Fruit fly (Drosophila melanogaster) whole organism, prepupa: ENCODE results near the gene Tbc1d22.
A peak's percentile ranks its signal among the peaks of the same experiment; 100 is the strongest.

Experiments used
- Blimp-1 ChIP-seq: fragments of 200-800 bp; sonication (Bioruptor generic); optimal IDR thresholded peaks from 3 replicates; lab custom pipeline; 2017; ENCODE audit warnings: missing biosample characterization, missing genetic modification characterization, mild to moderate bottlenecking, moderate library complexity, missing genetic modification reagents
- CG10631 ChIP-seq: fragments of 200-800 bp; sonication (Bioruptor generic); optimal IDR thresholded peaks from 2 replicates; lab custom pipeline; 2016; ENCODE audit warnings: missing biosample characterization, missing genetic modification characterization
- CG11294 ChIP-seq: fragments of 200-800 bp; sonication (Bioruptor generic); IDR thresholded peaks from 2 replicates; pipeline ENCODE4 v1.3.6; 2022; ENCODE audit warnings: missing biosample characterization, missing genetic modification characterization
- CG15336 ChIP-seq: fragments of 200-800 bp; sonication (Bioruptor generic); IDR thresholded peaks from 2 replicates; pipeline ENCODE4 v1.3.6; 2022; ENCODE audit warnings: missing biosample characterization, missing genetic modification characterization
- CG1621 ChIP-seq: fragments of 200-800 bp; sonication (Bioruptor generic); optimal IDR thresholded peaks from 3 replicates; lab custom pipeline; 2018; ENCODE audit warnings: missing biosample characterization, mild to moderate bottlenecking, missing genetic modification characterization
- CG16779 ChIP-seq: fragments of 200-800 bp; sonication (Bioruptor generic); optimal IDR thresholded peaks from 3 replicates; lab custom pipeline; 2017; ENCODE audit warnings: missing biosample characterization, mild to moderate bottlenecking, missing genetic modification characterization
- CG34406 ChIP-seq: fragments of 200-800 bp; sonication (Bioruptor generic); optimal IDR thresholded peaks from 3 replicates; lab custom pipeline; 2016; ENCODE audit warnings: missing biosample characterization, missing genetic modification characterization
- CG3919 ChIP-seq: fragments of 200-800 bp; sonication (Bioruptor generic); optimal IDR thresholded peaks from 3 replicates; lab custom pipeline; 2016; ENCODE audit warnings: missing biosample characterization, missing genetic modification characterization
- CG6276 ChIP-seq: fragments of 200-800 bp; sonication (Bioruptor generic); optimal IDR thresholded peaks from 2 replicates; lab custom pipeline; 2017; ENCODE audit warnings: missing biosample characterization, mild to moderate bottlenecking, missing genetic modification characterization
- CG6854 ChIP-seq: fragments of 200-800 bp; sonication (Bioruptor generic); optimal IDR thresholded peaks from 2 replicates; lab custom pipeline; 2017; ENCODE audit warnings: missing biosample characterization, mild to moderate bottlenecking, missing genetic modification characterization
- CG7368 ChIP-seq: fragments of 200-800 bp; sonication (Bioruptor generic); optimal IDR thresholded peaks from 3 replicates; lab custom pipeline; 2016; ENCODE audit warnings: missing biosample characterization, missing genetic modification characterization
- CG8119 ChIP-seq: fragments of 200-800 bp; sonication (Bioruptor generic); IDR thresholded peaks from 3 replicates; pipeline ENCODE4 v1.3.6; 2022; ENCODE audit warnings: missing biosample characterization, missing genetic modification characterization
- CG8319 ChIP-seq: fragments of 200-800 bp; sonication (Bioruptor generic); optimal IDR thresholded peaks from 3 replicates; lab custom pipeline; 2016; ENCODE audit warnings: missing biosample characterization, missing genetic modification characterization
- CG8632 ChIP-seq: fragments of 200-800 bp; sonication (Bioruptor generic); optimal IDR thresholded peaks from 3 replicates; lab custom pipeline; 2016; ENCODE audit warnings: missing biosample characterization, missing genetic modification characterization
- CG9139 ChIP-seq: fragments of 200-800 bp; sonication (Bioruptor generic); optimal IDR thresholded peaks from 3 replicates; lab custom pipeline; 2017; ENCODE audit warnings: missing biosample characterization, mild to moderate bottlenecking, missing genetic modification characterization
- Eip75B ChIP-seq: fragments of 200-800 bp; sonication (Bioruptor generic); optimal IDR thresholded peaks from 3 replicates; lab custom pipeline; 2016; ENCODE audit warnings: missing biosample characterization, missing genetic modification characterization
- Eip78C ChIP-seq: fragments of 200-800 bp; sonication (Bioruptor generic); peaks from one replicate; lab custom pipeline; 2016; ENCODE audit warnings: missing biosample characterization, missing genetic modification characterization
- Eip93F ChIP-seq: fragments of 200-800 bp; sonication (Bioruptor generic); optimal IDR thresholded peaks from 2 replicates; lab custom pipeline; 2016; ENCODE audit warnings: missing biosample characterization, mild to moderate bottlenecking, missing genetic modification characterization
- Hr39 ChIP-seq: fragments of 200-800 bp; sonication (Bioruptor generic); optimal IDR thresholded peaks from 2 replicates; lab custom pipeline; 2016; ENCODE audit warnings: missing biosample characterization, missing genetic modification characterization
- Hr4 ChIP-seq: fragments of 200-800 bp; sonication (Bioruptor generic); optimal IDR thresholded peaks from 3 replicates; lab custom pipeline; 2016; ENCODE audit warnings: missing biosample characterization, missing genetic modification characterization
- Lpt ChIP-seq: fragments of 200-800 bp; sonication (Bioruptor generic); optimal IDR thresholded peaks from 3 replicates; lab custom pipeline; 2016; ENCODE audit warnings: missing biosample characterization, missing genetic modification characterization
- Met ChIP-seq: fragments of 200-800 bp; sonication (Bioruptor generic); optimal IDR thresholded peaks from 3 replicates; lab custom pipeline; 2016; ENCODE audit warnings: missing biosample characterization, missing genetic modification characterization
- Sox15 ChIP-seq: fragments of 200-800 bp; sonication (Bioruptor generic); optimal IDR thresholded peaks from 3 replicates; lab custom pipeline; 2016; ENCODE audit warnings: missing biosample characterization, missing genetic modification characterization
- cyc ChIP-seq: fragments of 200-800 bp; sonication (Bioruptor generic); optimal IDR thresholded peaks from 3 replicates; lab custom pipeline; 2016; ENCODE audit warnings: missing biosample characterization, missing genetic modification characterization
- dac ChIP-seq: fragments of 200-800 bp; sonication (Bioruptor generic); optimal IDR thresholded peaks from 2 replicates; lab custom pipeline; 2017; ENCODE audit warnings: missing biosample characterization, mild to moderate bottlenecking, missing genetic modification characterization
- dsx ChIP-seq: fragments of 200-800 bp; optimal IDR thresholded peaks from 3 replicates; lab custom pipeline; 2019; ENCODE audit warnings: missing biosample characterization, mild to moderate bottlenecking, missing genetic modification characterization, moderate library complexity; ENCODE audit not compliant: poor library complexity, severe bottlenecking
- eg ChIP-seq: fragments of 200-800 bp; sonication (Bioruptor generic); IDR thresholded peaks from 3 replicates; pipeline ENCODE4 v1.3.6; 2022; ENCODE audit warnings: missing biosample characterization, missing genetic modification characterization
- esn ChIP-seq: fragments of 200-800 bp; sonication (Bioruptor generic); optimal IDR thresholded peaks from 2 replicates; lab custom pipeline; 2016; ENCODE audit warnings: missing biosample characterization, mild to moderate bottlenecking, missing genetic modification characterization, moderate library complexity
- fd85E ChIP-seq: fragments of 200-800 bp; sonication (Bioruptor generic); optimal IDR thresholded peaks from 3 replicates; lab custom pipeline; 2016; ENCODE audit warnings: missing biosample characterization, missing genetic modification characterization
- fkh ChIP-seq: fragments of 200-800 bp; sonication (Bioruptor generic); optimal IDR thresholded peaks from 3 replicates; lab custom pipeline; 2017; ENCODE audit warnings: missing biosample characterization, mild to moderate bottlenecking, missing genetic modification characterization, moderate library complexity
- lz ChIP-seq: fragments of 200-800 bp; sonication (Bioruptor generic); optimal IDR thresholded peaks from 3 replicates; lab custom pipeline; 2016; ENCODE audit warnings: missing biosample characterization, missing genetic modification characterization
- net ChIP-seq: fragments of 200-800 bp; sonication (Bioruptor generic); optimal IDR thresholded peaks from 3 replicates; lab custom pipeline; 2016; ENCODE audit warnings: missing biosample characterization, missing genetic modification characterization
- pdm3 ChIP-seq: fragments of 200-800 bp; sonication (Bioruptor generic); optimal IDR thresholded peaks from 3 replicates; lab custom pipeline; 2016; ENCODE audit warnings: missing biosample characterization, missing genetic modification characterization
- vri ChIP-seq: fragments of 200-800 bp; sonication (Bioruptor generic); optimal IDR thresholded peaks from 3 replicates; lab custom pipeline; 2016; ENCODE audit warnings: missing biosample characterization, mild to moderate bottlenecking, missing genetic modification characterization

Tbc1d22 gene

dm6 chr3R:21065010-21065695 lies 36.8 kb upstream of the Tbc1d22 start, which contains the start of gene AnxB9 (continued):
- TF ChIP-seq CG34406 (GFP tag; lab: Kevin White, UChicago) (no peak), CG15336 (GFP tag; lab: Robert Waterston, UW) (peak; percentile 49; the same call in 1 of the 2 replicates), cyc (GFP tag; lab: Kevin White, UChicago) (no peak), CG7368 (GFP tag; lab: Kevin White, UChicago) (peak; percentile 6), dsx (GFP tag; lab: Kevin White, UChicago) (peak; percentile 58), eg (GFP tag; lab: Robert Waterston, UW) (peak; percentile 57; the same call in 2 of the 3 replicates), lz (GFP tag; lab: Kevin White, UChicago) (peak; percentile 0), Hr4 (GFP tag; lab: Kevin White, UChicago) (no peak), Sox15 (GFP tag; lab: Kevin White, UChicago) (no peak), Eip93F (no peak), CG6854 (GFP tag; lab: Kevin White, UChicago) (peak; percentile 80), pdm3 (GFP tag; lab: Kevin White, UChicago) (no peak), CG3919 (GFP tag; lab: Kevin White, UChicago) (peak; percentile 42), CG11294 (GFP tag; lab: Robert Waterston, UW) (no peak; the same call in 1 of the 2 replicates), fd85E (no peak), Lpt (no peak), fkh (GFP tag; lab: Kevin White, UChicago) (peak; percentile 83), net (GFP tag; lab: Kevin White, UChicago) (no peak), CG16779 (peak; percentile 65), Eip75B (GFP tag; lab: Kevin White, UChicago) (peak; percentile 22), CG8119 (GFP tag; lab: Robert Waterston, UW) (peak; percentile 29; the same call in 1 of the 3 replicates), dac (no peak)

- TF ChIP-seq Eip93F (no peak), Hr39 (GFP tag; lab: Kevin White, UChicago) (no peak), CG8319 (GFP tag; lab: Kevin White, UChicago) (peak; percentile 50), Met (no peak), CG8632 (GFP tag; lab: Kevin White, UChicago) (no peak), cyc (GFP tag; lab: Kevin White, UChicago) (no peak), fd85E (no peak), Hr4 (GFP tag; lab: Kevin White, UChicago) (peak; percentile 14), Eip75B (GFP tag; lab: Kevin White, UChicago) (no peak), CG6276 (GFP tag; lab: Kevin White, UChicago) (peak; percentile 2), Eip78C (GFP tag; lab: Kevin White, UChicago) (peak; percentile 39), CG6854 (GFP tag; lab: Kevin White, UChicago) (no peak), eg (GFP tag; lab: Robert Waterston, UW) (peak; percentile 55; the same call in 1 of the 3 replicates), CG11294 (GFP tag; lab: Robert Waterston, UW) (no peak)
Observed at dm6 chr3R:21065696-21066080, 36.3 kb upstream of the Tbc1d22 start.

dm6 chr3R:21066469-21067284 lies 35.3 kb upstream of the Tbc1d22 start:
- peak; percentile 16; the same call in 1 of the 3 replicates for TF ChIP-seq eg (GFP tag; lab: Robert Waterston, UW)
- TF ChIP-seq fkh (GFP tag; lab: Kevin White, UChicago) = peak; percentile 71
- no peak for TF ChIP-seq esn (GFP tag; lab: Kevin White, UChicago)
- TF ChIP-seq Blimp-1 = peak; percentile 12
- 0 out of 2 replicates have a peak, but pooled peaks have one; percentile 32 for TF ChIP-seq CG15336 (GFP tag; lab: Robert Waterston, UW)
- peak; percentile 46 for TF ChIP-seq Eip78C (GFP tag; lab: Kevin White, UChicago)

- TF ChIP-seq CG1621 (tag; lab: Kevin White, UChicago) (no peak), vri (GFP tag; lab: Kevin White, UChicago) (peak; percentile 65), CG9139 (no peak), CG10631 (GFP tag; lab: Kevin White, UChicago) (no peak)
Observed at dm6 chr3R:21067543-21067942, 34.5 kb upstream of the Tbc1d22 start.
